Fruit fly (Drosophila melanogaster) whole organism, prepupa: ENCODE data around the gene CG31937.
A peak's percentile ranks its signal among the peaks of the same experiment; 100 is the strongest.

Experiments used
- Blimp-1 ChIP-seq: fragments of 200-800 bp; sonication (Bioruptor generic); optimal IDR thresholded peaks from 3 replicates; lab custom pipeline; 2017; ENCODE audit warnings: missing biosample characterization, missing genetic modification characterization, mild to moderate bottlenecking, moderate library complexity, missing genetic modification reagents
- CG11762 ChIP-seq: fragments of 200-800 bp; sonication (Bioruptor generic); optimal IDR thresholded peaks from 3 replicates; lab custom pipeline; 2016; ENCODE audit warnings: missing biosample characterization, missing genetic modification characterization; ENCODE audit not compliant: insufficient read depth
- CG34406 ChIP-seq: fragments of 200-800 bp; sonication (Bioruptor generic); optimal IDR thresholded peaks from 3 replicates; lab custom pipeline; 2016; ENCODE audit warnings: missing biosample characterization, missing genetic modification characterization
- CG6854 ChIP-seq: fragments of 200-800 bp; sonication (Bioruptor generic); optimal IDR thresholded peaks from 2 replicates; lab custom pipeline; 2017; ENCODE audit warnings: missing biosample characterization, mild to moderate bottlenecking, missing genetic modification characterization
- Eip78C ChIP-seq: fragments of 200-800 bp; sonication (Bioruptor generic); peaks from one replicate; lab custom pipeline; 2016; ENCODE audit warnings: missing biosample characterization, missing genetic modification characterization
- Gug ChIP-seq: fragments of 200-800 bp; sonication (Bioruptor generic); IDR thresholded peaks from 2 replicates; pipeline ENCODE4 v1.3.6; 2022; ENCODE audit warnings: missing biosample characterization, missing genetic modification characterization
- Lpt ChIP-seq: fragments of 200-800 bp; sonication (Bioruptor generic); optimal IDR thresholded peaks from 3 replicates; lab custom pipeline; 2016; ENCODE audit warnings: missing biosample characterization, missing genetic modification characterization
- fkh ChIP-seq: fragments of 200-800 bp; sonication (Bioruptor generic); optimal IDR thresholded peaks from 3 replicates; lab custom pipeline; 2017; ENCODE audit warnings: missing biosample characterization, mild to moderate bottlenecking, missing genetic modification characterization, moderate library complexity
- lz ChIP-seq: fragments of 200-800 bp; sonication (Bioruptor generic); optimal IDR thresholded peaks from 3 replicates; lab custom pipeline; 2016; ENCODE audit warnings: missing biosample characterization, missing genetic modification characterization
- spab ChIP-seq: fragments of 200-800 bp; sonication (Bioruptor generic); optimal IDR thresholded peaks from 2 replicates; lab custom pipeline; 2017; ENCODE audit warnings: missing biosample characterization, mild to moderate bottlenecking, missing genetic modification characterization, missing genetic modification reagents

DNA sequence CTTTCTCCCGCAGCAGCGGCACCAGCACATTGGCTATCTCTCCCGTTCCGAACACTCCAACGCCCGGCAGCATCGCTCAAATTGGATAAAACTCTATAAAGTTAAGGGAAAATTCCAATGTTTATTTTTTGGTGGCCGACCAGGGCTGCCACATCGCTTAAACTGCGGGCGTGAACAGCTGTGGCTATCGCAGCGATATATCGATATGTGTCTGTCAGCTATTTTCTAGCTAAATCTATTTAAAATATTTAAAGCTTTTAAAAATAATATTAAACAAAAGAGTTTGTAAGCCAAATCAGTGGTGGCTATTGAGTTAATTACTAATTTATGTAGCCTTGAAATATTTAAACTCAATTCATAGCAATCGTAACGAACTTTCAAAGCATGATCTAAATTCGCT, 22.3 kb downstream of the CG31937 start, which contains the start of the genes CG17712 and CG17648:
- TF ChIP-seq fkh (GFP tag; lab: Kevin White, UChicago) (peak; percentile 89), CG11762 (GFP tag; lab: Kevin White, UChicago) (no peak), lz (no peak), CG34406 (no peak), spab (GFP tag; lab: Kevin White, UChicago) (no peak), Lpt (GFP tag; lab: Kevin White, UChicago) (no peak), CG6854 (GFP tag; lab: Kevin White, UChicago) (no peak), Gug (GFP tag; lab: Robert Waterston, UW) (no peak), Eip78C (GFP tag; lab: Kevin White, UChicago) (no peak), Blimp-1 (GFP tag; lab: Kevin White, UChicago) (no peak)
